Worm (Caenorhabditis elegans) whole organism, L4 larva: Measurements from ENCODE around the gene C25H3.11.

Experiments
- ZK546.5 ChIP-seq, 2 experiments: sonication (generic microtip); optimal IDR thresholded peaks; 2 replicates each; lab custom pipeline; 2017; ENCODE audit warnings: missing biosample characterization in 2 of 2, missing genetic modification characterization in 2 of 2
- aha-1 ChIP-seq: fragments of 150-350 bp; peaks from one replicate; lab custom pipeline; 2014; ENCODE audit warnings: missing biosample characterization, missing genetic modification characterization

DNA sequence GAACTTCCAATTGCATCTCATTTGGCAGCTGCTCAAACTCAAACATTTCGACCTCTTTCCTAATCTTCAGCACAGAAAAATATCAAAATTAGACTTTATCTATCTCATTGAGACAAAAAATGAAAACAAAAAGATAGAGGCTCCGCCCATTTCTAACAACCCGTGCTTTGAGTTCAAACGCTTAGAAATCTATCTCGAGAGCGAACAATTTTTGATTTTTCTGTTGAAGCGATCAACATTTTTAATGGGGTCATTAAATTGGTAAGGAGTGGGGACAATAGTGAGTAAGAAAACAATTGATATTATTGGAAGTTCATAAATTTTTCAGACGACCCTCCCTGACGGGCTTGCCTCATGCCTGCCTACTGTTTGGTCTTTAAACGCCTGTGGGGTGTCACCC is 10.0 kb upstream of the C25H3.11 start, which contains the start of the genes C25H3.10 and C25H3.1:
- TF ChIP-seq ZK546.5 (tag; optimal IDR thresholded peaks at IDR 0.05; lab: Kevin White, UChicago): no peak
- no peak for TF ChIP-seq aha-1 (tag; lab: Kevin White, UChicago)
